Fruit fly (Drosophila melanogaster): Measurements from ENCODE around the gene mRpS26.

DNA sequence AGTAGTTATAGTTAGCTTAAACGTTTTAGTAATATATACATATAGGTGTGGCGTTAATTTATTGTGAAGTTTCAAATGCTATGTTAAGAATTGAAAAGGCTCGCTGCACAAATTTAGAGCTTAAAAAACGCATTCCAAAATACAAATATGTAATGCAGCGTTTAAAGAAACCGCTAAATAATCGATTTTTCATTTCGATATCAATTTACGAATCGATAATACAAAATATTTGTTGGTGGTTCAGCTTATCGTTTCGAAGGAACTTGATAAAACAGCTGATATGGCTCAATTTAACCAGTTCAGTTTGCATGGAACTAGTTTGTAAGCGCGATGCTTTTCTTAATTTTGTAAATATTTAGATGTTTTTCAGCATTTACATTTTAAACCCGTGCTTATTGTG, 6.3 kb downstream of the mRpS26 start, which contains the start of the genes CG32195 and CG7341:
- TF ChIP-seq CG8478 (optimal IDR thresholded peaks at IDR 0.05) (no peak), CTCF (optimal IDR thresholded peaks at IDR 0.05) (no peak)

Measured in S2 (cell line).